Worm (Caenorhabditis elegans) whole organism, mixed stage, embryonic: ENCODE measurements around the gene pqn-73.
A peak's percentile ranks its signal among the peaks of the same experiment; 100 is the strongest.

Experiments used
- bed-3 ChIP-seq: fragments of 200-800 bp; sonication (Bioruptor generic); optimal IDR thresholded peaks from 3 replicates; lab custom pipeline; 2018; ENCODE audit warnings: mild to moderate bottlenecking, missing genetic modification characterization, moderate library complexity, missing compliant biosample characterization
- blmp-1 ChIP-seq: fragments of 150-350 bp; optimal IDR thresholded peaks from 2 replicates; lab custom pipeline; 2014; ENCODE audit warnings: missing biosample characterization, missing genetic modification characterization
- ceh-39 ChIP-seq: fragments of 150-350 bp; optimal IDR thresholded peaks from 2 replicates; lab custom pipeline; 2014; ENCODE audit warnings: missing biosample characterization, missing genetic modification characterization
- ceh-83 ChIP-seq: fragments of 200-800 bp; sonication (Bioruptor generic); optimal IDR thresholded peaks from 2 replicates; lab custom pipeline; 2018; ENCODE audit warnings: mild to moderate bottlenecking, missing genetic modification characterization, missing compliant biosample characterization
- ces-1 ChIP-seq: fragments of 150-350 bp; optimal IDR thresholded peaks from 2 replicates; lab custom pipeline; 2014; ENCODE audit warnings: missing biosample characterization, missing genetic modification reagents, missing genetic modification characterization
- drap-1 ChIP-seq: fragments of 200-800 bp; sonication (Bioruptor generic); optimal IDR thresholded peaks from 3 replicates; lab custom pipeline; 2018; ENCODE audit warnings: mild to moderate bottlenecking, missing genetic modification characterization, missing compliant biosample characterization
- elt-1 ChIP-seq: sonication (generic microtip); optimal IDR thresholded peaks from 2 replicates; lab custom pipeline; 2017; ENCODE audit warnings: missing genetic modification characterization, mild to moderate bottlenecking, missing compliant biosample characterization, antibody characterized with exemption, moderate library complexity, borderline replicate concordance; ENCODE audit not compliant: insufficient read depth
- elt-3 ChIP-seq: fragments of 150-350 bp; optimal IDR thresholded peaks from 2 replicates; lab custom pipeline; 2014; ENCODE audit warnings: missing biosample characterization, missing genetic modification characterization
- flh-1 ChIP-seq: fragments of 200-800 bp; sonication (Bioruptor generic); optimal IDR thresholded peaks from 2 replicates; lab custom pipeline; 2018; ENCODE audit warnings: mild to moderate bottlenecking, missing genetic modification characterization, moderate library complexity, missing compliant biosample characterization
- ham-2 ChIP-seq: fragments of 200-800 bp; sonication (Bioruptor generic); optimal IDR thresholded peaks from 2 replicates; lab custom pipeline; 2018; ENCODE audit warnings: mild to moderate bottlenecking, missing genetic modification characterization, missing compliant biosample characterization
- hlh-1 ChIP-seq: fragments of 150-350 bp; optimal IDR thresholded peaks from 2 replicates; lab custom pipeline; 2014; ENCODE audit warnings: missing biosample characterization, missing genetic modification reagents, missing genetic modification characterization
- lin-13 ChIP-seq: fragments of 150-350 bp; optimal IDR thresholded peaks from 2 replicates; lab custom pipeline; 2014; ENCODE audit warnings: missing biosample characterization, missing genetic modification characterization
- lin-32 ChIP-seq: fragments of 200-800 bp; sonication (Bioruptor generic); optimal IDR thresholded peaks from 2 replicates; lab custom pipeline; 2018; ENCODE audit warnings: mild to moderate bottlenecking, missing genetic modification characterization, missing compliant biosample characterization
- lsy-2 ChIP-seq: fragments of 150-350 bp; optimal IDR thresholded peaks from 2 replicates; lab custom pipeline; 2014; ENCODE audit warnings: missing biosample characterization, missing genetic modification characterization
- mab-5 ChIP-seq: fragments of 150-350 bp; optimal IDR thresholded peaks from 2 replicates; lab custom pipeline; 2014; ENCODE audit warnings: missing biosample characterization, missing genetic modification characterization
- mep-1 ChIP-seq: fragments of 150-350 bp; optimal IDR thresholded peaks from 2 replicates; lab custom pipeline; 2017; ENCODE audit warnings: missing biosample characterization, missing genetic modification reagents, missing genetic modification characterization, inconsistent platforms
- mls-2 ChIP-seq: sonication (generic microtip); optimal IDR thresholded peaks from 2 replicates; lab custom pipeline; 2016; ENCODE audit warnings: mild to moderate bottlenecking, missing genetic modification characterization, moderate library complexity, missing compliant biosample characterization
- nhr-12 ChIP-seq: fragments of 150-350 bp; optimal IDR thresholded peaks from 2 replicates; lab custom pipeline; 2014; ENCODE audit warnings: missing biosample characterization, missing genetic modification characterization
- nhr-237 ChIP-seq: fragments of 150-350 bp; optimal IDR thresholded peaks from 2 replicates; lab custom pipeline; 2014; ENCODE audit warnings: missing biosample characterization, missing genetic modification characterization
- nhr-28 ChIP-seq: fragments of 150-350 bp; optimal IDR thresholded peaks from 2 replicates; lab custom pipeline; 2014; ENCODE audit warnings: missing biosample characterization, missing genetic modification characterization
- nhr-76 ChIP-seq: sonication (generic microtip); optimal IDR thresholded peaks from 2 replicates; lab custom pipeline; 2017; ENCODE audit warnings: missing biosample characterization, missing genetic modification characterization
- pha-4 ChIP-seq: fragments of 150-350 bp; optimal IDR thresholded peaks from 2 replicates; lab custom pipeline; 2018; ENCODE audit warnings: missing biosample characterization, missing genetic modification reagents, missing genetic modification characterization
- snpc-4 ChIP-seq: fragments of 150-350 bp; optimal IDR thresholded peaks from 2 replicates; lab custom pipeline; 2014; ENCODE audit warnings: missing biosample characterization, missing genetic modification characterization
- sptf-1 ChIP-seq: sonication (generic microtip); optimal IDR thresholded peaks from 2 replicates; lab custom pipeline; 2017; ENCODE audit warnings: mild to moderate bottlenecking, missing genetic modification characterization, moderate library complexity, missing compliant biosample characterization
- tbx-8 ChIP-seq: fragments of 200-800 bp; sonication (Bioruptor generic); optimal IDR thresholded peaks from 2 replicates; lab custom pipeline; 2018; ENCODE audit warnings: mild to moderate bottlenecking, missing genetic modification characterization, moderate library complexity, missing compliant biosample characterization
- unc-120 ChIP-seq: sonication (generic microtip); optimal IDR thresholded peaks from 2 replicates; lab custom pipeline; 2017; ENCODE audit warnings: missing genetic modification characterization, missing compliant biosample characterization; ENCODE audit not compliant: poor library complexity, severe bottlenecking
- unc-39 ChIP-seq: fragments of 150-350 bp; optimal IDR thresholded peaks from 2 replicates; lab custom pipeline; 2014; ENCODE audit warnings: missing biosample characterization, missing genetic modification characterization
- unc-62 ChIP-seq: fragments of 150-350 bp; optimal IDR thresholded peaks from 2 replicates; lab custom pipeline; 2014; ENCODE audit warnings: missing biosample characterization, missing genetic modification reagents, missing genetic modification characterization
- zip-8 ChIP-seq: fragments of 150-350 bp; optimal IDR thresholded peaks from 2 replicates; lab custom pipeline; 2014; ENCODE audit warnings: missing biosample characterization, missing genetic modification characterization
- ztf-11 ChIP-seq: fragments of 150-350 bp; optimal IDR thresholded peaks from 2 replicates; lab custom pipeline; 2014; ENCODE audit warnings: missing biosample characterization, missing genetic modification characterization

pqn-73 gene

ce11 chrII:8575184-8575583, 34.7 kb downstream of the pqn-73 start, which contains the start of gene puf-5:
TSS of gene puf-5 (plus strand) at chrII:8575541.
- no peak for TF ChIP-seq drap-1
- TF ChIP-seq lsy-2 = no peak
- no peak for TF ChIP-seq nhr-76 (tag; lab: Kevin White, UChicago)
- no peak for TF ChIP-seq unc-62 (GFP tag; lab: Kevin White, UChicago)
- TF ChIP-seq lin-32 (GFP tag; lab: Kevin White, UChicago) = no peak
- TF ChIP-seq ceh-39 (tag; lab: Kevin White, UChicago) = no peak
- no peak for TF ChIP-seq nhr-237 (tag; lab: Kevin White, UChicago)
- TF ChIP-seq blmp-1 (tag; lab: Kevin White, UChicago) = no peak
- no peak for TF ChIP-seq sptf-1 (tag; lab: Kevin White, UChicago)
- TF ChIP-seq mep-1 (tag; lab: Kevin White, UChicago) = no peak
- TF ChIP-seq elt-3 (tag; lab: Kevin White, UChicago) = no peak
- TF ChIP-seq snpc-4 (tag; lab: Kevin White, UChicago) = no peak
- TF ChIP-seq mls-2 = no peak
- TF ChIP-seq ceh-83 (GFP tag; lab: Kevin White, UChicago) = no peak
- TF ChIP-seq tbx-8 = no peak

DNA sequence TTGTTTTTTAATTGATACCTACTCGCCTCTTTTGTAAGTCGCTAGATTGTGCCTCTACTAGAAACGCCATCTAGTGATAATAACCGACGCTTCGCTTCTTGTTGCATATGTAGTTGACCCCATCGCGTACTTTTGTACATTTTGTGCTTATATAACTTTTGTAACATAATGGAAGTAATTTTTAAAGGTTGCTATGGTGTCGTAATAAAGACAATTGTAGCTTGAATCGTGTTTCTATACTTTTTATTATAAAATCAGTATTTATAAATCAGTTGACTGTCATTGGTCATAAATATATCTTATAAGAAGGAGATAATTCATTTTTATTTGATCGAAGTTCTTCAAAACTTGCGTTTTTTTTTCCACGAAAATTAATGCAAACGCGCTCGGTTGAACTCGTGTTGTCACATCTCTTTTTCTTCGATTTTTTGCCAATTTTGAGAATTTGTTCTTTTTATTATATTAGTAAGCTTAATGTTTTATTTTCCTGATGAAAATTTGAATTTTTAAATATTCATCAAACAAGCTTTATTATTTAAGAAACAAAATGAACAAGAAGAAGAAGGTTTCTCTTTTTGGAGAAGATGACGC, 37.1 kb downstream of the pqn-73 start, which contains the start of gene F54C9.9:
TSS of gene F54C9.9 (plus strand) at position 541 of the 591 bp plus-strand sequence.
- TF ChIP-seq lsy-2 = peak; percentile 9
- TF ChIP-seq mep-1 (tag; lab: Kevin White, UChicago) = no peak

DNA sequence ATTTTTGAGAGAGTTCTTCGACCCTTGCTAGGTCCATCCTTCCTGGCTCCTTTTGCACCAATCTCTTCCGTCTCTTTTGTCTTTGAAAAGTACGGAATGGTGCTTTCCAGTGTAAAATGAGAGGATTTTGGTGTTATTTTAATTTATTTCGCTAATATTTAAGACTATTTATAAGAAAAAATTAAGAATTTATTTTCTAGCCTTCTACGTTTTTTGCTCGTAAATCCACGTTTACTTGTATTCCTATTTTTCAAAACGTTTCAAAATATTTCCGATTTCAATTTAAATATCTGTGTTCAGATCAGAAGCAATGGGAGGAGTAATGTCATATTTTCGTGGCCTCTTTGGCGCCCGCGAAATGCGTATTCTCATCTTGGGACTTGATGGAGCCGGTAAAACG, 41.2 kb downstream of the pqn-73 start, which contains the start of gene arl-1:
TSS of gene arl-1 (plus strand) at position 301 of the 400 bp plus-strand sequence.
- TF ChIP-seq nhr-237 (tag; lab: Kevin White, UChicago) (no peak), lin-13 (tag; lab: Kevin White, UChicago) (no peak), ceh-83 (GFP tag; lab: Kevin White, UChicago) (no peak), flh-1 (no peak), pha-4 (tag; lab: Kevin White, UChicago) (no peak), mep-1 (tag; lab: Kevin White, UChicago) (no peak), mab-5 (tag; lab: Kevin White, UChicago) (no peak), nhr-12 (tag; lab: Kevin White, UChicago) (no peak), elt-1 (tag; lab: Kevin White, UChicago) (no peak), zip-8 (tag; lab: Kevin White, UChicago) (no peak), ztf-11 (no peak)
- TF ChIP-seq, all 35 proteins: peak for 0

DNA sequence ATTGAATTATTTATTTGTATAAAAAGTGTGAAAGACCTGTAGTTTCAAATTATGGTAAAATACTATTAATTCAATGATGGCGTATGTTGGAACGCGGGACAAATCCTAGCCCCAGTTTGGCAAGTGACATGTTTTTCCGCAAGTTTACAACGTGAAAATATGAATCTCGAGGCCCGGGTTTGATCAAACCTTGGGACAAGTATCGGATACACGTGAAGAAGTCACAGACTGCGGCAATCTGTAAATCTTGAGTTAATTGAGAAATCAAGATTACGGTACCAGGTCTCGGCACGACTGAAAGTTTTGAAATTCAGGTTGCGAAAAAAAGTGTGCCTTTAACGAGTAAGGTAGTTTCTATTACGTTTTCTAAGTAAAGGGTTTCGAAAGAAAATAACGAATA, 42.5 kb downstream of the pqn-73 start:
- TF ChIP-seq mep-1 (tag; lab: Kevin White, UChicago) = no peak
- TF ChIP-seq hlh-1 (tag; lab: Kevin White, UChicago) = no peak

- TF ChIP-seq nhr-28 (tag; lab: Kevin White, UChicago) (no peak), lsy-2 (no peak), nhr-76 (tag; lab: Kevin White, UChicago) (no peak), snpc-4 (tag; lab: Kevin White, UChicago) (no peak), lin-13 (tag; lab: Kevin White, UChicago) (no peak), ztf-11 (no peak), ham-2 (no peak), drap-1 (no peak), unc-39 (tag; lab: Kevin White, UChicago) (no peak), unc-62 (GFP tag; lab: Kevin White, UChicago) (no peak), nhr-237 (tag; lab: Kevin White, UChicago) (no peak), lin-32 (GFP tag; lab: Kevin White, UChicago) (no peak), sptf-1 (tag; lab: Kevin White, UChicago) (no peak), bed-3 (GFP tag; lab: Kevin White, UChicago) (no peak), unc-120 (no peak), ces-1 (GFP tag; lab: Kevin White, UChicago) (no peak), elt-1 (tag; lab: Kevin White, UChicago) (no peak), mls-2 (no peak), flh-1 (no peak), ceh-83 (GFP tag; lab: Kevin White, UChicago) (no peak)
These were observed 44.6 kb downstream of the pqn-73 start, which contains the start of gene F54C9.11 for ce11 chrII:8585036-8585627. TSS of gene F54C9.11 (minus strand) at chrII:8585086.
